Worm (Caenorhabditis elegans) whole organism, early embryonic: ENCODE data around the gene klc-1.

Experiments used
- B0310.2 ChIP-seq: sonication (generic microtip); optimal IDR thresholded peaks from 2 replicates; lab custom pipeline; 2016; ENCODE audit warnings: mild to moderate bottlenecking, missing genetic modification characterization, missing compliant biosample characterization
- F13C5.2 ChIP-seq: sonication (generic microtip); optimal IDR thresholded peaks from 2 replicates; lab custom pipeline; 2017; ENCODE audit warnings: mild to moderate bottlenecking, missing genetic modification characterization, inconsistent platforms, missing compliant biosample characterization
- aly-1 ChIP-seq: sonication (generic microtip); optimal IDR thresholded peaks from 2 replicates; lab custom pipeline; 2016; ENCODE audit warnings: missing genetic modification characterization, missing compliant biosample characterization
- ama-1 ChIP-seq: fragments of 150-350 bp; optimal IDR thresholded peaks from 2 replicates; lab custom pipeline; 2014
- ceh-13 ChIP-seq: fragments of 200-800 bp; sonication (Bioruptor generic); optimal IDR thresholded peaks from 2 replicates; lab custom pipeline; 2018; ENCODE audit warnings: mild to moderate bottlenecking, missing genetic modification characterization, missing compliant biosample characterization
- ceh-36 ChIP-seq: sonication (generic microtip); optimal IDR thresholded peaks from 2 replicates; lab custom pipeline; 2016; ENCODE audit warnings: missing genetic modification characterization, inconsistent platforms, missing compliant biosample characterization
- ets-7 ChIP-seq: sonication (generic microtip); optimal IDR thresholded peaks from 2 replicates; lab custom pipeline; 2016; ENCODE audit warnings: missing genotype, missing genetic modification characterization, missing compliant biosample characterization
- flt-1 ChIP-seq: fragments of 200-800 bp; sonication (Bioruptor generic); IDR thresholded peaks from 2 replicates; pipeline ENCODE4 v1.3.6; 2022; ENCODE audit warnings: missing genetic modification characterization, missing compliant biosample characterization
- hmbx-1 ChIP-seq: sonication (generic microtip); optimal IDR thresholded peaks from 2 replicates; lab custom pipeline; 2016; ENCODE audit warnings: mild to moderate bottlenecking, missing genetic modification characterization, missing compliant biosample characterization
- hmg-4 ChIP-seq: fragments of 200-800 bp; sonication (Bioruptor generic); optimal IDR thresholded peaks from 2 replicates; lab custom pipeline; 2018; ENCODE audit warnings: mild to moderate bottlenecking, missing genetic modification characterization, missing compliant biosample characterization
- hnd-1 ChIP-seq: sonication (generic microtip); optimal IDR thresholded peaks from 2 replicates; lab custom pipeline; 2016; ENCODE audit warnings: missing genetic modification characterization, missing compliant biosample characterization
- pes-1 ChIP-seq: fragments of 200-800 bp; sonication (Bioruptor generic); IDR thresholded peaks from 2 replicates; pipeline ENCODE4 v1.3.6; 2022; ENCODE audit warnings: missing genetic modification reagents, missing genetic modification characterization, missing compliant biosample characterization
- scrt-1 ChIP-seq: fragments of 200-800 bp; sonication (Bioruptor generic); IDR thresholded peaks from 2 replicates; pipeline ENCODE4 v1.3.6; 2022; ENCODE audit warnings: missing genetic modification characterization, missing compliant biosample characterization
- sea-1 ChIP-seq: fragments of 200-800 bp; sonication (Bioruptor generic); conservative IDR thresholded peaks from 2 replicates; pipeline ENCODE4 v1.3.6; 2022; ENCODE audit warnings: missing genetic modification characterization, missing compliant biosample characterization
- tbx-11 ChIP-seq: fragments of 200-800 bp; sonication (Bioruptor generic); IDR thresholded peaks from 2 replicates; pipeline ENCODE4 v1.3.6; 2022; ENCODE audit warnings: missing genetic modification characterization, missing compliant biosample characterization
- tbx-37 ChIP-seq: fragments of 200-800 bp; sonication (Bioruptor generic); conservative IDR thresholded peaks from 2 replicates; pipeline ENCODE4 v1.3.6; 2022; ENCODE audit warnings: missing genetic modification reagents, missing genetic modification characterization, missing compliant biosample characterization
- tra-4 ChIP-seq: sonication (generic microtip); optimal IDR thresholded peaks from 2 replicates; lab custom pipeline; 2017; ENCODE audit warnings: missing genetic modification characterization, missing compliant biosample characterization

Gene klc-1

ce11 chrIV:11080823-11081285, 2.7 kb upstream of the klc-1 start, which contains the start of gene atg-7:
atg-7 (minus strand) TSS chrIV:11081055.
- TF ChIP-seq pes-1 (no peak), ceh-36 (tag; lab: Kevin White, UChicago) (no peak), ceh-13 (GFP tag; lab: Kevin White, UChicago) (no peak), F13C5.2 (tag; lab: Kevin White, UChicago) (no peak), aly-1 (tag; lab: Kevin White, UChicago) (no peak), ama-1 (no peak), hnd-1 (tag; lab: Kevin White, UChicago) (no peak), hmg-4 (GFP tag; lab: Kevin White, UChicago) (no peak), B0310.2 (no peak), scrt-1 (GFP tag; lab: Robert Waterston, UW) (no peak), flt-1 (GFP tag; lab: Robert Waterston, UW) (no peak), tbx-11 (GFP tag; lab: Robert Waterston, UW) (no peak), sea-1 (GFP tag; lab: Robert Waterston, UW) (no peak), tbx-37 (GFP tag; lab: Robert Waterston, UW) (no peak), ets-7 (tag; lab: Kevin White, UChicago) (no peak), tra-4 (tag; lab: Kevin White, UChicago) (no peak), hmbx-1 (tag; lab: Kevin White, UChicago) (no peak)

- no peak for TF ChIP-seq pes-1
- no peak for TF ChIP-seq tbx-37 (GFP tag; lab: Robert Waterston, UW)
- TF ChIP-seq hmbx-1 (tag; lab: Kevin White, UChicago) = no peak
- TF ChIP-seq ama-1 = no peak
- no peak for TF ChIP-seq tra-4 (tag; lab: Kevin White, UChicago)
Observed at ce11 chrIV:11082153-11082552, 1.4 kb upstream of the klc-1 start, which contains the start of gene let-70. let-70 (minus strand) TSS chrIV:11082253.

ce11 chrIV:11082789-11083235, 723 bp upstream of the klc-1 start:
- TF ChIP-seq scrt-1 (GFP tag; lab: Robert Waterston, UW) (no peak), hmbx-1 (tag; lab: Kevin White, UChicago) (no peak), ceh-36 (tag; lab: Kevin White, UChicago) (no peak), ceh-13 (GFP tag; lab: Kevin White, UChicago) (no peak), tra-4 (tag; lab: Kevin White, UChicago) (no peak), tbx-37 (GFP tag; lab: Robert Waterston, UW) (0 out of 2 replicates have a peak, but pooled peaks have one; percentile 9), F13C5.2 (tag; lab: Kevin White, UChicago) (peak; percentile 80), B0310.2 (no peak), flt-1 (GFP tag; lab: Robert Waterston, UW) (no peak), ets-7 (tag; lab: Kevin White, UChicago) (no peak), ama-1 (no peak), sea-1 (GFP tag; lab: Robert Waterston, UW) (no peak), tbx-11 (GFP tag; lab: Robert Waterston, UW) (no peak), hmg-4 (GFP tag; lab: Kevin White, UChicago) (peak; percentile 51), aly-1 (tag; lab: Kevin White, UChicago) (no peak), pes-1 (no peak), hnd-1 (tag; lab: Kevin White, UChicago) (no peak)

DNA sequence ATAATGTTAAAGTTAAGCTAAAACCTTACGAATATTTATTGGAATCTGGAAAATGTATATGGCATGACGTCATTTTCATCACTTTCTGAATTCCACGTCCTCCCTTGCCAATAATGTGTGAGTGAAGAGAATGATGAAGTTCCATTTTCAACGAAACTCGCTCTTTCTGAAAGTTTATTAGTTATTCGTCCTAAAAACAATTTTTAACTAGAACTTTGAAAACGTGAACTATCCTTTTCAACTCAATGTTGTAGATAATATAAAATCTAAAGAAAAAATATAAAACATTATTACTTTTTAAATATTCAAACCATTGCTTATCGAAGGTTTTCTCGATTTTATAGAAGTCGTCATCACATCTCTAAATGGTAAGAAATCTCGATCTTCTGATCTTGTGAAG, 6.0 kb downstream of the klc-1 start, which contains the start of gene M7.7:
M7.7 (plus strand) TSS at position 301 of the 400 bp plus-strand sequence.
- TF ChIP-seq scrt-1 (GFP tag; lab: Robert Waterston, UW) (no peak), F13C5.2 (tag; lab: Kevin White, UChicago) (no peak), ceh-36 (tag; lab: Kevin White, UChicago) (no peak), hmg-4 (GFP tag; lab: Kevin White, UChicago) (no peak), tra-4 (tag; lab: Kevin White, UChicago) (no peak), tbx-11 (GFP tag; lab: Robert Waterston, UW) (no peak), aly-1 (tag; lab: Kevin White, UChicago) (no peak), ets-7 (tag; lab: Kevin White, UChicago) (no peak), tbx-37 (GFP tag; lab: Robert Waterston, UW) (no peak), ceh-13 (GFP tag; lab: Kevin White, UChicago) (no peak)

- TF ChIP-seq aly-1 (tag; lab: Kevin White, UChicago) (no peak), hmg-4 (GFP tag; lab: Kevin White, UChicago) (no peak), ets-7 (tag; lab: Kevin White, UChicago) (no peak), scrt-1 (GFP tag; lab: Robert Waterston, UW) (no peak), ama-1 (no peak), pes-1 (no peak)
Observed at ce11 chrIV:11092502-11093080, 9.1 kb downstream of the klc-1 start, which contains the start of gene bcc-1. bcc-1 (minus strand) TSS chrIV:11092552.

- TF ChIP-seq hnd-1 (tag; lab: Kevin White, UChicago) (no peak), ceh-13 (GFP tag; lab: Kevin White, UChicago) (no peak), sea-1 (GFP tag; lab: Robert Waterston, UW) (no peak), pes-1 (no peak), F13C5.2 (tag; lab: Kevin White, UChicago) (no peak), tbx-11 (GFP tag; lab: Robert Waterston, UW) (no peak), hmbx-1 (tag; lab: Kevin White, UChicago) (no peak), aly-1 (tag; lab: Kevin White, UChicago) (no peak), tra-4 (tag; lab: Kevin White, UChicago) (no peak), ama-1 (no peak), B0310.2 (no peak), ets-7 (tag; lab: Kevin White, UChicago) (no peak), scrt-1 (GFP tag; lab: Robert Waterston, UW) (no peak), hmg-4 (GFP tag; lab: Kevin White, UChicago) (no peak), ceh-36 (tag; lab: Kevin White, UChicago) (no peak)
Observed at ce11 chrIV:11094052-11094451, 10.5 kb downstream of the klc-1 start.
